Worm (Caenorhabditis elegans): ENCODE measurements around the gene Y44A6D.1.

ce11 chrV:20775269-20775668, 14.6 kb downstream of the Y44A6D.1 start, which contains the start of gene F38A6.4:
- TF ChIP-seq flt-1 (GFP tag; IDR thresholded peaks at IDR 0.05) = no peak
- no peak for TF ChIP-seq ztf-29 (GFP tag; IDR thresholded peaks at IDR 0.05)
- no peak for TF ChIP-seq tab-1 (GFP tag; IDR thresholded peaks at IDR 0.05)
- no peak for TF ChIP-seq T22C8.4 (GFP tag; IDR thresholded peaks at IDR 0.05)
- TF ChIP-seq cog-1 (tag; optimal IDR thresholded peaks at IDR 0.05) = no peak
- no peak for TF ChIP-seq med-1 (GFP tag; optimal IDR thresholded peaks at IDR 0.05; ENCODE audit: insufficient read depth)
- TF ChIP-seq klf-2 (GFP tag; conservative IDR thresholded peaks at IDR 0.05) = no peak

Measured in whole organism, midembryonic.